Worm (Caenorhabditis elegans): ENCODE measurements around the gene F21C10.13.

The F21C10.13 gene

ce11 chrV:9123186-9123585, 1.1 kb downstream of the F21C10.13 start, which contains the start of gene F21C10.11:
Gene F21C10.11, plus strand, starts transcription at chrV:9123486.
- TF ChIP-seq pha-4 (tag; optimal IDR thresholded peaks at IDR 0.05) (no peak), mab-5 (tag; optimal IDR thresholded peaks at IDR 0.05) (no peak), nhr-237 (tag; optimal IDR thresholded peaks at IDR 0.05) (no peak), nhr-28 (tag; optimal IDR thresholded peaks at IDR 0.05) (no peak), lin-32 (GFP tag; optimal IDR thresholded peaks at IDR 0.05) (no peak), unc-39 (tag; optimal IDR thresholded peaks at IDR 0.05) (no peak), M03D4.4 (tag; optimal IDR thresholded peaks at IDR 0.05) (no peak), nhr-2 (tag; optimal IDR thresholded peaks at IDR 0.05) (no peak), mep-1 (tag; optimal IDR thresholded peaks at IDR 0.05) (no peak), lin-13 (tag; optimal IDR thresholded peaks at IDR 0.05) (no peak), unc-120 (tag; optimal IDR thresholded peaks at IDR 0.05; ENCODE audit: poor library complexity, severe bottlenecking) (no peak), ceh-39 (tag; optimal IDR thresholded peaks at IDR 0.05) (no peak), hlh-1 (tag; optimal IDR thresholded peaks at IDR 0.05) (no peak), nhr-76 (tag; optimal IDR thresholded peaks at IDR 0.05) (no peak), zip-8 (tag; optimal IDR thresholded peaks at IDR 0.05) (no peak), elt-3 (tag; optimal IDR thresholded peaks at IDR 0.05) (no peak), cnd-1 (tag; optimal IDR thresholded peaks at IDR 0.05) (no peak), ces-1 (GFP tag; optimal IDR thresholded peaks at IDR 0.05) (no peak), ztf-11 (tag; optimal IDR thresholded peaks at IDR 0.05) (no peak), sem-2 (GFP tag; optimal IDR thresholded peaks at IDR 0.05) (no peak)

ce11 chrV:9124180-9124579, 2.1 kb downstream of the F21C10.13 start, which contains the start of gene F21C10.6:
Gene F21C10.6, plus strand, starts transcription at chrV:9124480.
- TF ChIP-seq nhr-76 (tag; optimal IDR thresholded peaks at IDR 0.05) (no peak), ceh-39 (tag; optimal IDR thresholded peaks at IDR 0.05) (no peak), elt-3 (tag; optimal IDR thresholded peaks at IDR 0.05) (no peak), M03D4.4 (tag; optimal IDR thresholded peaks at IDR 0.05) (no peak), nhr-2 (tag; optimal IDR thresholded peaks at IDR 0.05) (no peak), hlh-1 (tag; optimal IDR thresholded peaks at IDR 0.05) (no peak), bed-3 (GFP tag; optimal IDR thresholded peaks at IDR 0.05) (no peak), lin-32 (GFP tag; optimal IDR thresholded peaks at IDR 0.05) (no peak)

- TF ChIP-seq nhr-237 (tag; optimal IDR thresholded peaks at IDR 0.05) (no peak), sem-2 (GFP tag; optimal IDR thresholded peaks at IDR 0.05) (no peak), nhr-28 (tag; optimal IDR thresholded peaks at IDR 0.05) (no peak), unc-120 (tag; optimal IDR thresholded peaks at IDR 0.05; ENCODE audit: poor library complexity, severe bottlenecking) (no peak), lsy-2 (tag; optimal IDR thresholded peaks at IDR 0.05) (no peak), nhr-76 (tag; optimal IDR thresholded peaks at IDR 0.05) (no peak), elt-1 (tag; optimal IDR thresholded peaks at IDR 0.05; ENCODE audit: borderline replicate concordance, insufficient read depth) (no peak), ces-1 (GFP tag; optimal IDR thresholded peaks at IDR 0.05) (no peak), mep-1 (tag; optimal IDR thresholded peaks at IDR 0.05) (no peak), nhr-12 (tag; optimal IDR thresholded peaks at IDR 0.05) (no peak), ceh-43 (GFP tag; optimal IDR thresholded peaks at IDR 0.05) (no peak), nhr-2 (tag; optimal IDR thresholded peaks at IDR 0.05) (no peak), drap-1 (GFP tag; optimal IDR thresholded peaks at IDR 0.05) (no peak), unc-62 (GFP tag; optimal IDR thresholded peaks at IDR 0.05) (no peak), ceh-83 (GFP tag; optimal IDR thresholded peaks at IDR 0.05) (no peak), mab-5 (tag; optimal IDR thresholded peaks at IDR 0.05) (no peak), ztf-11 (tag; optimal IDR thresholded peaks at IDR 0.05) (no peak)
These were observed 3.2 kb downstream of the F21C10.13 start, which contains the start of gene F21C10.5 for ce11 chrV:9125345-9125744. Gene F21C10.5, plus strand, starts transcription at chrV:9125645.

ce11 chrV:9126316-9126715, 4.2 kb downstream of the F21C10.13 start, which contains the start of gene F21C10.4:
Gene F21C10.4, plus strand, starts transcription at chrV:9126616.
- TF ChIP-seq ztf-11 (tag; optimal IDR thresholded peaks at IDR 0.05) (no peak), drap-1 (GFP tag; optimal IDR thresholded peaks at IDR 0.05) (no peak), bed-3 (GFP tag; optimal IDR thresholded peaks at IDR 0.05) (no peak)

- TF ChIP-seq blmp-1 (tag; optimal IDR thresholded peaks at IDR 0.05) (no peak), unc-120 (tag; optimal IDR thresholded peaks at IDR 0.05; ENCODE audit: poor library complexity, severe bottlenecking) (no peak)
These were observed 5.7 kb downstream of the F21C10.13 start, which contains the start of gene F21C10.3 for ce11 chrV:9127773-9128172. Gene F21C10.3, plus strand, starts transcription at chrV:9128073.

- no peak for TF ChIP-seq unc-120 (tag; optimal IDR thresholded peaks at IDR 0.05; ENCODE audit: poor library complexity, severe bottlenecking)
- no peak for TF ChIP-seq ceh-43 (GFP tag; optimal IDR thresholded peaks at IDR 0.05)
- TF ChIP-seq sem-2 (GFP tag; optimal IDR thresholded peaks at IDR 0.05) = no peak
- no peak for TF ChIP-seq pha-4 (tag; optimal IDR thresholded peaks at IDR 0.05)
- TF ChIP-seq ceh-39 (tag; optimal IDR thresholded peaks at IDR 0.05) = no peak
- TF ChIP-seq flh-1 (GFP tag; optimal IDR thresholded peaks at IDR 0.05) = no peak
- no peak for TF ChIP-seq nhr-28 (tag; optimal IDR thresholded peaks at IDR 0.05)
- no peak for TF ChIP-seq cnd-1 (tag; optimal IDR thresholded peaks at IDR 0.05)
- TF ChIP-seq elt-1 (tag; optimal IDR thresholded peaks at IDR 0.05; ENCODE audit: borderline replicate concordance, insufficient read depth) = no peak
- no peak for TF ChIP-seq nhr-237 (tag; optimal IDR thresholded peaks at IDR 0.05)
- no peak for TF ChIP-seq lin-13 (tag; optimal IDR thresholded peaks at IDR 0.05)
- no peak for TF ChIP-seq drap-1 (GFP tag; optimal IDR thresholded peaks at IDR 0.05)
- TF ChIP-seq ztf-11 (tag; optimal IDR thresholded peaks at IDR 0.05) = no peak
- TF ChIP-seq nhr-12 (tag; optimal IDR thresholded peaks at IDR 0.05) = no peak
- no peak for TF ChIP-seq ceh-83 (GFP tag; optimal IDR thresholded peaks at IDR 0.05)
- no peak for TF ChIP-seq mep-1 (tag; optimal IDR thresholded peaks at IDR 0.05)
- TF ChIP-seq ces-1 (GFP tag; optimal IDR thresholded peaks at IDR 0.05) = no peak
- no peak for TF ChIP-seq M03D4.4 (tag; optimal IDR thresholded peaks at IDR 0.05)
These were observed 6.5 kb downstream of the F21C10.13 start for ce11 chrV:9128562-9128961.
